Worm (Caenorhabditis elegans): Measurements from ENCODE around the gene C02B8.3.

ce11 chrX:8148993-8149392, 9.7 kb downstream of the C02B8.3 start:
- TF ChIP-seq him-1 (tag; optimal IDR thresholded peaks at IDR 0.05) (no peak), W03F9.2 (tag; optimal IDR thresholded peaks at IDR 0.05) (no peak)

All from whole organism, L4/young adult.